Worm (Caenorhabditis elegans): ENCODE measurements around the gene F53G2.12.
A peak's percentile ranks its signal among the peaks of the same experiment; 100 is the strongest.

F53G2.12 gene

DNA sequence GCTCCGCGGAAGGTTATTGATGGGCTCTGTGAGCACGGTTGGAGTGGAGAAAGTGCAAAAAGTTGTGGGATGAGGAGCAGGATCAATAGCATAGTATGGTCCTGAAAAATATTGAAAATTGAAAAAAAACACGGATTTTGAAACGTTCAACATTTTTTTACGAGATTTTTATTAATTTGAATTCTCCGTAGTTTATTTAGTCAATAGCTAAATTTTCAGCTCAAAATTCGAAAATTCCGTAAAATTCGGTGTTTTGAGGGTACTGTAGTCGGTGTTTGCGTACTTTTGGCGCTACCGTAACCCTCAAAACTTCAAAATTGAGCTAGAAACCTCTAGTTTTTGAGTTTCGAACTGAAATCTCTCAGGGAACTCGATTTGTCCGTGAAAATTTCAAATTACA lies 20.0 kb downstream of the F53G2.12 start, which contains the start of gene pqn-42:
Gene pqn-42, minus strand, starts transcription at position 101 of the 400 bp plus-strand sequence.
- no peak for TF ChIP-seq gmeb-2 (tag; optimal IDR thresholded peaks at IDR 0.05)
- TF ChIP-seq K02D7.2 (tag; optimal IDR thresholded peaks at IDR 0.05), result no peak
- TF ChIP-seq unc-86 (tag; optimal IDR thresholded peaks at IDR 0.05), result no peak
- TF ChIP-seq pqm-1 (tag; optimal IDR thresholded peaks at IDR 0.05), result no peak
- no peak for TF ChIP-seq ceh-24 (tag; optimal IDR thresholded peaks at IDR 0.05)
- no peak for TF ChIP-seq tbx-2 (tag; optimal IDR thresholded peaks at IDR 0.05)
- TF ChIP-seq ceh-22 (tag; optimal IDR thresholded peaks at IDR 0.05), result no peak

DNA sequence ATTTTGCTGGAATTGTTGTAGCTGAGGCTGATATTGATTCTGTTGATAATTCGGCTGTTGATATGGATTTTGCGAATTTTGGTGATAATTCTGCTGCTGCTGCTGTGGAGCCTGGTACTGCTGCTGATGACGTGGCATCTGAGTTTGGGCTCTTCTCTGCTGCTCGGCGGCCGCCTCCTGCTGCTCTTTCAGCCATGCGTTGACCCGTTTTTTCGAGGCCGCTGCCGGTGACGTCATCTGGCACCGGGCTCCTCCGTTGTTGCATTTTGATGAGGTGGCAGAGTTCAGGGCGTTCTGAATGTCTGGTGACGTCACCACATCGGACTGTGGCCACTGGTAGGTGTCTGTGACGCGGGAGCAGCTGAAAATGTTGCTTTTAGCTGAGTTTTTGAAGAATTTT lies 21.9 kb downstream of the F53G2.12 start:
- no peak for TF ChIP-seq dve-1 (tag; optimal IDR thresholded peaks at IDR 0.05)
- TF ChIP-seq hlh-8 (tag; optimal IDR thresholded peaks at IDR 0.05), result no peak
- no peak for TF ChIP-seq lin-11 (tag; optimal IDR thresholded peaks at IDR 0.05)
- no peak for TF ChIP-seq tbx-2 (tag; optimal IDR thresholded peaks at IDR 0.05)
- no peak for TF ChIP-seq T23F11.4 (GFP tag; optimal IDR thresholded peaks at IDR 0.05)
- TF ChIP-seq ceh-22 (tag; optimal IDR thresholded peaks at IDR 0.05), result no peak
- no peak for TF ChIP-seq ttx-3 (tag; optimal IDR thresholded peaks at IDR 0.05)
- TF ChIP-seq gmeb-2 (tag; optimal IDR thresholded peaks at IDR 0.05), result no peak
- TF ChIP-seq madf-2 (tag; optimal IDR thresholded peaks at IDR 0.05), result no peak
- TF ChIP-seq unc-86 (tag; optimal IDR thresholded peaks at IDR 0.05), result no peak
- TF ChIP-seq fax-1 (tag; optimal IDR thresholded peaks at IDR 0.05), result no peak
- TF ChIP-seq ceh-6 (GFP tag; optimal IDR thresholded peaks at IDR 0.05), result no peak
- no peak for TF ChIP-seq nhr-11 (tag; optimal IDR thresholded peaks at IDR 0.05)

DNA sequence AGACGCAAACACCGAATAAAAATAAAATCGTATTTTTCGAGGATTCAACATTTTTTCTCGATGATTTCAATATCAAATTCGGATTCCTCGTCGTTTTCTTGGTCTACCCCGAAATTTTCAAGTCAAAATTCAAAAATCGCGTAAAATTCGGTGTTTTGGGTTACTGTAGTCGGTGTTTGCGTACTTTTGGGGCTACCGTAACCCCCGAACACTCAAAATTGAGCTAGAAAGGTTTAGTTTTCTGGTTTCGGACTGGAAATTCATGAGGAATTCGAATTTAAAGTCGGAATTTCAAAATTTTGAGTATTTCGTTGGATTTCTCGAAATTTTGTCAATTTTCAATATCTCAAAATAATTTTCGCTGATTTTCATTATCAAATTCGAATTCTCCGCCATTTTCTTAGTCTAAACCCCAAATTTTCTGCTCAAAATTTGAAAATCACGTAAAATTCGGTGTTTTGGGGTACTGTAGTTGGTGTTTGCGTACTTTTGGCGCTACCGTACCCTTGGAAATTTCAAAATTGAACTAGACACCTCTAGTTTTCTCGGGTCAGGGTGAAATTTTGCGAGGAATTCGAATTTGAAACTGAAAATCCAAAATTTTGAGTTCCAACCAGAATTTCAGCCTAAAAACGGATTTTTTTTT lies 22.8 kb downstream of the F53G2.12 start:
- TF ChIP-seq pha-2 (tag; optimal IDR thresholded peaks at IDR 0.05) (no peak), ama-1 (optimal IDR thresholded peaks at IDR 0.05) (no peak), syd-9 (tag; optimal IDR thresholded peaks at IDR 0.05) (no peak), fkh-10 (GFP tag; optimal IDR thresholded peaks at IDR 0.05) (no peak), unc-86 (tag; optimal IDR thresholded peaks at IDR 0.05) (no peak), hlh-30 (tag; optimal IDR thresholded peaks at IDR 0.05; ENCODE audit: insufficient read depth) (no peak), dve-1 (tag; optimal IDR thresholded peaks at IDR 0.05) (no peak), pqm-1 (tag; optimal IDR thresholded peaks at IDR 0.05) (no peak), fkh-6 (tag; optimal IDR thresholded peaks at IDR 0.05) (no peak), ceh-2 (tag; optimal IDR thresholded peaks at IDR 0.05) (no peak), ceh-22 (tag; optimal IDR thresholded peaks at IDR 0.05) (no peak), eyg-1 (tag; optimal IDR thresholded peaks at IDR 0.05) (no peak), unc-55 (GFP tag; optimal IDR thresholded peaks at IDR 0.05) (no peak), tbx-7 (tag; optimal IDR thresholded peaks at IDR 0.05) (no peak), T23F11.4 (GFP tag; optimal IDR thresholded peaks at IDR 0.05) (no peak)

DNA sequence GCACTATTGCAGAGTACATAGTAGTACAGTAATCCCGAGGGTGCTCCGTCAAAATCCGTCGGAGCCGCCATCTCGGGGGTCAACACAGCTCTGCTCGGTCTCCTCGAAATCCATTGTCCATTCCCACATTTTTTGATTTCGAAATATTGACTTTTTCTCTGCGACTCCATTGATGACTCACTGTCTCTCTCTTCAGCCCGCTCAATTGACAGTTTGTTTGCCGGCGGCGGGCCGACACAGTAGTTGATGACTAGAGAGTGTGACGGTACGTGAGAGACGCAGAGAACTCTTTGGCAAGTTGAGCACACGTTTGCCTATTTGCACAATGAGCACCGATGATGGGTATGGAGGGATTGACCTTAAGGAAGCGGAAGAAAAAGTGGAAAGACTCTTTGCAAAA lies 24.1 kb downstream of the F53G2.12 start:
- TF ChIP-seq tbx-2 (tag; optimal IDR thresholded peaks at IDR 0.05) (peak; percentile 67), Y22D7AL.16 (tag; optimal IDR thresholded peaks at IDR 0.05) (no peak), pha-2 (tag; optimal IDR thresholded peaks at IDR 0.05) (peak; percentile 75), ztf-16 (tag; optimal IDR thresholded peaks at IDR 0.05) (no peak), ceh-34 (tag; optimal IDR thresholded peaks at IDR 0.05) (peak; percentile 62), che-1 (tag; optimal IDR thresholded peaks at IDR 0.05) (no peak), ceh-2 (tag; optimal IDR thresholded peaks at IDR 0.05) (peak; percentile 53), ceh-18 (tag; optimal IDR thresholded peaks at IDR 0.05) (peak; percentile 45), pax-1 (tag; optimal IDR thresholded peaks at IDR 0.05) (peak; percentile 71), ets-4 (tag; optimal IDR thresholded peaks at IDR 0.05) (peak; percentile 40)

DNA sequence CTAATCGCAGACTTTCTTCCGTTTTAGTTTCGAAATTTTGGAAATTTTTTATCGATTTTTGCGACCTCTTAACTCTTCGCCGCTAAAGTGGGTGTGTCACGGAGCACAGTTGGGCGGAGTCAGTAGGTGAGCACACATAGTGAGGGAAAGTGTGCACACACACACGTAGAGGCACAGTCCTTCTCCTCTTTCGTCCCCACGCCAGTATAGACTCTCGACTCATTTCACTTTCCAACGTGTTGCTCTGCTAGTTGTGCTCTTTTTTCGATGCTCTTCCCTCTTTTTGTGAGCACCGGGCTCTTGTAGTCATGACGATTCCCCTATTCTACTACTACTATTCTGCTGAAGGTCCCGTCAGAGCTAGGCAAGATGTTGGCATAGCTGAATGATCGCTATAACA lies 26.4 kb downstream of the F53G2.12 start:
- TF ChIP-seq pha-2 (tag; optimal IDR thresholded peaks at IDR 0.05) (peak; percentile 23), nfya-1 (tag; optimal IDR thresholded peaks at IDR 0.05) (peak; percentile 13), ama-1 (optimal IDR thresholded peaks at IDR 0.05) (peak; percentile 78), sox-4 (tag; optimal IDR thresholded peaks at IDR 0.05) (no peak)

Measured in whole organism, late embryonic.